Worm (Caenorhabditis elegans) whole organism, L3 larva: ENCODE results near the gene grk-1.

Source experiments
- ceh-16 ChIP-seq: sonication (generic microtip); optimal IDR thresholded peaks from 2 replicates; lab custom pipeline; 2017; ENCODE audit warnings: missing biosample characterization, missing genetic modification characterization
- egl-27 ChIP-seq: sonication (generic microtip); optimal IDR thresholded peaks from 4 replicates; lab custom pipeline; 2017; ENCODE audit warnings: missing biosample characterization, missing genetic modification reagents, missing genetic modification characterization
- jun-1 ChIP-seq: fragments of 150-350 bp; optimal IDR thresholded peaks from 2 replicates; lab custom pipeline; 2014; ENCODE audit warnings: missing biosample characterization, missing genetic modification reagents, missing genetic modification characterization
- nhr-11 ChIP-seq: fragments of 150-350 bp; optimal IDR thresholded peaks from 2 replicates; lab custom pipeline; 2014; ENCODE audit warnings: missing biosample characterization, missing genetic modification characterization
- nhr-25 ChIP-seq: sonication (generic microtip); optimal IDR thresholded peaks from 2 replicates; lab custom pipeline; 2017; ENCODE audit warnings: missing biosample characterization, missing genetic modification characterization
- sea-2 ChIP-seq: fragments of 150-350 bp; sonication (generic microtip); optimal IDR thresholded peaks from 4 replicates; lab custom pipeline; 2014; ENCODE audit warnings: missing biosample characterization, missing genetic modification reagents, missing genetic modification characterization

DNA sequence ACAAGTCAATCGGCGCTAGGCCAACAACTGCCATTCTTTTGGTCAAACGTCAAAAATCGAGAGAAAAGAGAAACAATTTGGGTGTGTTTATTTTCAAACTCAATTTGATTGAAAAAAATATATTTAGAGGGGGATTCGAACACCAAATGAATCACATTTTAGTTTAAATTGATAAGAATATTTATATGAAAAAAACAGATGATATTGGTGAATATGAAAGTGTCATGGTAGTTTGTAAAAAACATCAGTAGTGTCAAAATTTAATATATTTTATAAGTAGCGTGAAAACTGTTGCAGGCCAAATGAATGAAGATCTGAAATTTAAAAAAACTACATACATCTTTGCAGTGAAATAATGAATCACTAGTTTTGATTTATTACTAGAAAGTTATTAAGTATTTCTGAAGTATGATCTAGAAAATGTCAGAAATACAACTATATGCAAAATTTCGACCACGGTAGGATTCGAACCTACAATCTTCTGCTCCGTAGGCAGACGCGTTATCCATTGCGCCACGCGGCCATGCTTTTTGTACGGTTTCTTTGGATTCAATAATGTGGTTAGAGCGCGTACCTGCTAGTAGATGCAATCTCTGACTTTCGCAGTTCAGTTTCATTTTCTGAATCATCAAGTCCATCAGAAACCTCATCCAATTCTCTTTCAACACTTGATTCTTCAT lies 19.1 kb upstream of the grk-1 start, which contains the start of gene F19C6.4:
- TF ChIP-seq jun-1 (tag; lab: Kevin White, UChicago), result no peak
- peak; percentile 25 for TF ChIP-seq nhr-25 (tag; lab: Kevin White, UChicago)
- TF ChIP-seq sea-2 (GFP tag; lab: Kevin White, UChicago), result no peak
- no peak for TF ChIP-seq egl-27
- TF ChIP-seq nhr-11, result no peak
- TF ChIP-seq ceh-16 (tag; lab: Kevin White, UChicago), result no peak
